Fruit fly (Drosophila melanogaster) whole organism, adult: ENCODE results near the gene Prx4.

Experiments
- CG11617 ChIP-seq: fragments of 200-800 bp; sonication (Bioruptor generic); optimal IDR thresholded peaks from 2 replicates; lab custom pipeline; 2017; ENCODE audit warnings: mild to moderate bottlenecking, missing biosample characterization, missing genetic modification reagents, missing genetic modification characterization
- CG12768 ChIP-seq: fragments of 200-800 bp; sonication (Bioruptor generic); optimal IDR thresholded peaks from 2 replicates; lab custom pipeline; 2017; ENCODE audit warnings: missing biosample characterization, missing genetic modification characterization, mild to moderate bottlenecking, moderate library complexity, missing genetic modification reagents
- CG14711 ChIP-seq: fragments of 200-800 bp; sonication (Bioruptor generic); optimal IDR thresholded peaks from 2 replicates; lab custom pipeline; 2018; ENCODE audit warnings: missing biosample characterization, mild to moderate bottlenecking, missing genetic modification characterization, moderate library complexity
- CG33017 ChIP-seq: fragments of 200-800 bp; sonication (Bioruptor generic); optimal IDR thresholded peaks from 2 replicates; lab custom pipeline; 2018; ENCODE audit warnings: missing biosample characterization, mild to moderate bottlenecking, missing genetic modification characterization, moderate library complexity
- CG7101 ChIP-seq: fragments of 200-800 bp; sonication (Bioruptor generic); optimal IDR thresholded peaks from 2 replicates; lab custom pipeline; 2018; ENCODE audit warnings: missing biosample characterization, mild to moderate bottlenecking, missing genetic modification characterization, moderate library complexity
- Mnt ChIP-seq: fragments of 200-800 bp; sonication (Bioruptor generic); optimal IDR thresholded peaks from 2 replicates; lab custom pipeline; 2016; ENCODE audit warnings: missing biosample characterization, mild to moderate bottlenecking, missing genetic modification characterization
- kay ChIP-seq: fragments of 200-800 bp; sonication (Bioruptor generic); peaks from one replicate; lab custom pipeline; 2016; ENCODE audit warnings: missing biosample characterization, missing genetic modification characterization, borderline replicate concordance
- pad ChIP-seq: fragments of 200-800 bp; sonication (Bioruptor generic); optimal IDR thresholded peaks from 3 replicates; lab custom pipeline; 2017; ENCODE audit warnings: missing biosample characterization, missing genetic modification characterization, mild to moderate bottlenecking, moderate library complexity, missing genetic modification reagents

DNA sequence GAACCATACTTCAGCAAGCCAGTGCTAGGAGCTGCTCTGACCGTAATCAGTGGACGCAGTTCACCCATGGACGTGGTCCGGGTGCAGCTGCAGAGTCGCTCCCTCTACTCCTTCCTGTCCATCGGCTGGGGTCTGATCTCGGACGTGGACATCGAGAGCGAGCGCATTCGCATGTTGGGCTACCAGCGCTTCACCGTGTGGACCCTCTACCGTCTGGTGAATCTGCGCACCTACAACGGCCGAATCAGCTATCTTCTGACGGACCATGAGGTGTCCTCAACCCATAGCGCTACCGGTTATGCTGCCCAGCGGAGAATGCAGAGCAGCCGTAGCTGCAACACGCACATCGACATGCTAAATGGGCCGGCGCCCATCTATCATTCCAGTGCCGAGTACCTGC is 6.5 kb downstream of the Prx4 start:
- no peak for TF ChIP-seq CG11617 (GFP tag; lab: Kevin White, UChicago)
- no peak for TF ChIP-seq Mnt (GFP tag; lab: Kevin White, UChicago)
- no peak for TF ChIP-seq pad (GFP tag; lab: Kevin White, UChicago)
- no peak for TF ChIP-seq CG14711 (tag; lab: Kevin White, UChicago)
- TF ChIP-seq CG33017 (tag; lab: Kevin White, UChicago), result no peak
- TF ChIP-seq CG7101 (tag; lab: Kevin White, UChicago), result no peak
- TF ChIP-seq CG12768 (GFP tag; lab: Kevin White, UChicago), result no peak
- no peak for TF ChIP-seq kay (GFP tag; lab: Kevin White, UChicago)
